Fruit fly (Drosophila melanogaster) whole organism, embryonic: ENCODE results near the gene PNKP.

Experiments
- Adf1 ChIP-seq: fragments of 200-800 bp; sonication (Bioruptor generic); IDR thresholded peaks from 2 replicates; pipeline ENCODE4 v1.3.6; 2022; ENCODE audit warnings: missing biosample characterization, missing genetic modification characterization
- Antp ChIP-seq: fragments of 200-800 bp; sonication (Bioruptor generic); optimal IDR thresholded peaks from 3 replicates; lab custom pipeline; 2016; ENCODE audit warnings: missing biosample characterization, missing genetic modification characterization
- Awh ChIP-seq: fragments of 200-800 bp; sonication (Bioruptor generic); IDR thresholded peaks from 2 replicates; pipeline ENCODE4, ENCODE4 v1.3.6; 2022; ENCODE audit warnings: missing biosample characterization, missing genetic modification characterization
- B-H2 ChIP-seq: fragments of 200-800 bp; sonication (Bioruptor generic); optimal IDR thresholded peaks from 2 replicates; lab custom pipeline; 2018; ENCODE audit warnings: missing biosample characterization, mild to moderate bottlenecking, missing genetic modification characterization
- Bgb ChIP-seq: fragments of 200-800 bp; sonication (Bioruptor generic); IDR thresholded peaks from 2 replicates; pipeline ENCODE4 v1.3.6; 2022; ENCODE audit warnings: missing biosample characterization, missing genetic modification characterization; ENCODE audit not compliant: partially characterized antibody
- CG10274 ChIP-seq: fragments of 200-800 bp; sonication (Bioruptor generic); optimal IDR thresholded peaks from 3 replicates; lab custom pipeline; 2017; ENCODE audit warnings: missing biosample characterization, mild to moderate bottlenecking, missing genetic modification characterization
- CG10321 ChIP-seq: fragments of 200-800 bp; sonication (Bioruptor generic); IDR thresholded peaks from 2 replicates; pipeline ENCODE4 v1.3.6; 2022; ENCODE audit warnings: missing biosample characterization, missing genetic modification characterization
- CG11398 ChIP-seq: fragments of 200-800 bp; sonication (Bioruptor generic); optimal IDR thresholded peaks from 2 replicates; lab custom pipeline; 2016; ENCODE audit warnings: missing biosample characterization, missing genetic modification characterization
- CG12104 ChIP-seq: fragments of 200-800 bp; sonication (Bioruptor generic); optimal IDR thresholded peaks from 3 replicates; lab custom pipeline; 2016; ENCODE audit warnings: missing biosample characterization, missing genetic modification characterization
- CG12769 ChIP-seq: fragments of 200-800 bp; sonication (Bioruptor generic); optimal IDR thresholded peaks from 2 replicates; lab custom pipeline; 2019; ENCODE audit warnings: missing biosample characterization, mild to moderate bottlenecking, missing genetic modification characterization, moderate library complexity
- CG15696 ChIP-seq: fragments of 200-800 bp; sonication (Bioruptor generic); optimal IDR thresholded peaks from 2 replicates; lab custom pipeline; 2019; ENCODE audit warnings: missing biosample characterization, mild to moderate bottlenecking, missing genetic modification characterization, moderate library complexity
- CG17568 ChIP-seq: fragments of 200-800 bp; sonication (Bioruptor generic); optimal IDR thresholded peaks from 2 replicates; lab custom pipeline; 2018; ENCODE audit warnings: missing biosample characterization, mild to moderate bottlenecking, missing genetic modification characterization, moderate library complexity
- CG1832 ChIP-seq: fragments of 200-800 bp; sonication (Bioruptor generic); optimal IDR thresholded peaks from 2 replicates; lab custom pipeline; 2017; ENCODE audit warnings: missing biosample characterization, mild to moderate bottlenecking, missing genetic modification characterization, inconsistent platforms
- CG2202 ChIP-seq: fragments of 200-800 bp; sonication (Bioruptor generic); optimal IDR thresholded peaks from 2 replicates; lab custom pipeline; 2018; ENCODE audit warnings: missing biosample characterization, mild to moderate bottlenecking, missing genetic modification characterization
- CG30431 ChIP-seq: fragments of 200-800 bp; sonication (Bioruptor generic); optimal IDR thresholded peaks from 2 replicates; lab custom pipeline; 2017; ENCODE audit warnings: missing biosample characterization, missing genetic modification characterization
- CG32767 ChIP-seq: fragments of 200-800 bp; sonication (Bioruptor generic); IDR thresholded peaks from 2 replicates; pipeline ENCODE4 v1.3.6; 2022; ENCODE audit warnings: missing biosample characterization, missing genetic modification characterization
- CG4820 ChIP-seq: fragments of 200-800 bp; sonication (Bioruptor generic); optimal IDR thresholded peaks from 3 replicates; lab custom pipeline; 2016; ENCODE audit warnings: missing biosample characterization, missing genetic modification characterization
- CG7357 ChIP-seq: fragments of 200-800 bp; sonication (Bioruptor generic); IDR thresholded peaks from 3 replicates; pipeline ENCODE4 v1.3.6; 2022; ENCODE audit warnings: missing biosample characterization, missing genetic modification characterization
- CG7987 ChIP-seq: fragments of 200-800 bp; sonication (Bioruptor generic); optimal IDR thresholded peaks from 2 replicates; lab custom pipeline; 2018; ENCODE audit warnings: missing biosample characterization, mild to moderate bottlenecking, missing genetic modification characterization, moderate library complexity
- CG8089 ChIP-seq: fragments of 200-800 bp; sonication (Bioruptor generic); optimal IDR thresholded peaks from 3 replicates; lab custom pipeline; 2016; ENCODE audit warnings: missing biosample characterization, missing genetic modification characterization
- CG8478 ChIP-seq: fragments of >200 bp; optimal IDR thresholded peaks from 2 replicates; lab custom pipeline; 2018
- CG8924 ChIP-seq: fragments of 200-800 bp; optimal IDR thresholded peaks from 3 replicates; lab custom pipeline; 2019; ENCODE audit warnings: missing biosample characterization, mild to moderate bottlenecking, missing genetic modification characterization, moderate library complexity
- Doc3 ChIP-seq: fragments of 200-800 bp; sonication (Bioruptor generic); IDR thresholded peaks from 3 replicates; pipeline ENCODE4 v1.3.6; 2022; ENCODE audit warnings: missing biosample characterization, missing genetic modification characterization; ENCODE audit not compliant: partially characterized antibody
- E2f1 ChIP-seq: fragments of 200-800 bp; sonication (Bioruptor generic); IDR thresholded peaks from 2 replicates; pipeline ENCODE4 v1.3.6; 2022; ENCODE audit warnings: missing biosample characterization, missing genetic modification characterization
- ERR ChIP-seq: fragments of 200-800 bp; sonication (Bioruptor generic); optimal IDR thresholded peaks from 2 replicates; lab custom pipeline; 2016; ENCODE audit warnings: missing biosample characterization, missing genetic modification characterization
- HLH4C ChIP-seq: fragments of 200-800 bp; sonication (Bioruptor generic); IDR thresholded peaks from 3 replicates; pipeline ENCODE4 v1.3.6; 2022; ENCODE audit warnings: missing biosample characterization, missing genetic modification characterization; ENCODE audit not compliant: partially characterized antibody
- HmgZ ChIP-seq: fragments of 200-800 bp; sonication (Bioruptor generic); optimal IDR thresholded peaks from 2 replicates; lab custom pipeline; 2018; ENCODE audit warnings: missing biosample characterization, mild to moderate bottlenecking, missing genetic modification characterization
- Mes4 ChIP-seq: fragments of 200-800 bp; sonication (Bioruptor generic); optimal IDR thresholded peaks from 2 replicates; lab custom pipeline; 2016; ENCODE audit warnings: missing biosample characterization, missing genetic modification characterization
- Myb ChIP-seq: fragments of 200-800 bp; sonication (Bioruptor generic); optimal IDR thresholded peaks from 2 replicates; lab custom pipeline; 2016; ENCODE audit warnings: missing biosample characterization, missing genetic modification characterization
- Nf-YB ChIP-seq: fragments of 200-800 bp; sonication (Bioruptor generic); optimal IDR thresholded peaks from 3 replicates; lab custom pipeline; 2019; ENCODE audit warnings: missing biosample characterization, mild to moderate bottlenecking, missing genetic modification characterization, moderate library complexity
- Oli ChIP-seq: fragments of 200-800 bp; sonication (Bioruptor generic); optimal IDR thresholded peaks from 2 replicates; lab custom pipeline; 2018; ENCODE audit warnings: missing biosample characterization, mild to moderate bottlenecking, missing genetic modification characterization, moderate library complexity
- Rfx ChIP-seq: fragments of 200-800 bp; sonication (Bioruptor generic); IDR thresholded peaks from 2 replicates; pipeline ENCODE4 v1.3.6; 2022; ENCODE audit warnings: missing biosample characterization, missing genetic modification characterization
- Six4 ChIP-seq: fragments of 200-800 bp; sonication (Bioruptor generic); optimal IDR thresholded peaks from 2 replicates; lab custom pipeline; 2016; ENCODE audit warnings: missing biosample characterization, missing genetic modification characterization
- Ssrp ChIP-seq: fragments of 200-800 bp; sonication (Bioruptor generic); optimal IDR thresholded peaks from 2 replicates; lab custom pipeline; 2018; ENCODE audit warnings: missing biosample characterization, mild to moderate bottlenecking, missing genetic modification characterization, moderate library complexity
- amos ChIP-seq: fragments of 200-800 bp; sonication (Bioruptor generic); IDR thresholded peaks from 2 replicates; pipeline ENCODE4 v1.3.6; 2022; ENCODE audit warnings: missing biosample characterization, missing genetic modification characterization; ENCODE audit not compliant: partially characterized antibody
- da ChIP-seq: fragments of 200-800 bp; sonication (Bioruptor generic); optimal IDR thresholded peaks from 2 replicates; lab custom pipeline; 2016; ENCODE audit warnings: missing biosample characterization, missing genetic modification characterization
- dan ChIP-seq: fragments of 200-800 bp; sonication (Bioruptor generic); IDR thresholded peaks from 2 replicates; pipeline ENCODE4 v1.3.6; 2022; ENCODE audit warnings: missing biosample characterization, missing genetic modification characterization
- dpn ChIP-seq, 2 experiments: fragments of 200-800 bp; sonication (Bioruptor generic); optimal IDR thresholded peaks; 3 replicates each; lab custom pipeline; 2016; ENCODE audit warnings: missing biosample characterization in 2 of 2, missing genetic modification characterization in 2 of 2
- esg ChIP-seq: fragments of 200-800 bp; sonication (Bioruptor generic); conservative IDR thresholded peaks from 2 replicates; pipeline ENCODE4 v1.3.6; 2022; ENCODE audit warnings: missing biosample characterization, missing genetic modification characterization
- fd3F ChIP-seq: fragments of 200-800 bp; sonication (Bioruptor generic); optimal IDR thresholded peaks from 2 replicates; lab custom pipeline; 2018; ENCODE audit warnings: missing biosample characterization, mild to moderate bottlenecking, missing genetic modification characterization, moderate library complexity
- grn ChIP-seq: fragments of 200-800 bp; sonication (Bioruptor generic); optimal IDR thresholded peaks from 3 replicates; lab custom pipeline; 2017; ENCODE audit warnings: missing biosample characterization, missing genetic modification characterization
- ham ChIP-seq: fragments of 200-800 bp; sonication (Bioruptor generic); IDR thresholded peaks from 2 replicates; pipeline ENCODE4 v1.3.6; 2022; ENCODE audit warnings: missing biosample characterization, missing genetic modification characterization
- kah ChIP-seq: fragments of 200-800 bp; sonication (Bioruptor generic); optimal IDR thresholded peaks from 2 replicates; lab custom pipeline; 2018; ENCODE audit warnings: missing biosample characterization, mild to moderate bottlenecking, missing genetic modification characterization
- pzg ChIP-seq: fragments of 200-800 bp; sonication (Bioruptor generic); optimal IDR thresholded peaks from 3 replicates; lab custom pipeline; 2018; ENCODE audit warnings: missing biosample characterization, mild to moderate bottlenecking, missing genetic modification characterization, moderate library complexity
- sc ChIP-seq, 3 experiments: fragments of >200 bp in 2 of 3; fragments of 200-800 bp in 1 of 3; sonication (Bioruptor generic) in 1 of 3; optimal IDR thresholded peaks; 2 replicates in 2 of 3; 3 replicates in 1 of 3; lab custom pipeline; 2017; ENCODE audit warnings: mild to moderate bottlenecking in 1 of 3, missing biosample characterization in 1 of 3, missing genetic modification characterization in 1 of 3, missing genetic modification reagents in 1 of 3
- schlank ChIP-seq: fragments of 200-800 bp; sonication (Bioruptor generic); optimal IDR thresholded peaks from 2 replicates; lab custom pipeline; 2018; ENCODE audit warnings: missing biosample characterization, mild to moderate bottlenecking, missing genetic modification characterization
- sna ChIP-seq: fragments of 200-800 bp; sonication (Bioruptor generic); IDR thresholded peaks from 2 replicates; pipeline ENCODE4 v1.3.6; 2022; ENCODE audit warnings: missing biosample characterization, missing genetic modification characterization; ENCODE audit not compliant: partially characterized antibody
- so ChIP-seq: fragments of 200-800 bp; sonication (Bioruptor generic); IDR thresholded peaks from 3 replicates; pipeline ENCODE4 v1.3.6; 2022; ENCODE audit warnings: missing biosample characterization, missing genetic modification characterization
- vvl ChIP-seq: fragments of 200-800 bp; sonication (Bioruptor generic); IDR thresholded peaks from 2 replicates; pipeline ENCODE4 v1.3.6; 2022; ENCODE audit warnings: missing biosample characterization, missing genetic modification characterization
- wek ChIP-seq: fragments of 200-800 bp; sonication (Bioruptor generic); optimal IDR thresholded peaks from 3 replicates; lab custom pipeline; 2018; ENCODE audit warnings: missing biosample characterization, mild to moderate bottlenecking, missing genetic modification characterization, moderate library complexity
- zf30C ChIP-seq: fragments of 200-800 bp; sonication (Bioruptor generic); optimal IDR thresholded peaks from 3 replicates; lab custom pipeline; 2018; ENCODE audit warnings: missing biosample characterization, mild to moderate bottlenecking, missing genetic modification characterization

PNKP gene

DNA sequence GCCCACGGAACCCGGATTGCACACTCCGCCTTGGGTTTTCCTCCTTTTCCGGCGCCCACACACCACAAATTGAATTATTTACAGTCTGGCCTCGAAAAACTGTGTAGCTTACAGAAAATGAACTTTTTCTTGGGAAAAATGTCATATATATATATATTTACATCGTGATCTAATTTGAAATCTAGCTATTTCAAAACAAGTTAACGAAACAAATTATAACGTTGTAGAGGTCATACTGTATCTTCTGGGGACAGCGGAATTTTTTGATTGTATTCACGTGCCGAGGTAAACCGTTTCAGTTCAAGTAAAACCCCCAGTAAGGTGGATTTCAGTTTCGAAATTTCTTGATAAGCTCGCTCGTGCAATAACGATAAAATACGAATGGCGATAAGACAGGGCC lies 11.1 kb upstream of the PNKP start (continued):
- TF ChIP-seq CG8478 (lab: Kevin White, UChicago) (no peak), CG10274 (no peak), vvl (peak; percentile 87), Bgb (GFP tag; lab: Robert Waterston, UW) (no peak), dan (no peak), sna (GFP tag; lab: Robert Waterston, UW) (no peak), Antp (GFP tag; lab: Kevin White, UChicago) (no peak), so (GFP tag; lab: Robert Waterston, UW) (peak; percentile 62; the same call in 1 of the 3 replicates), Doc3 (GFP tag; lab: Robert Waterston, UW) (no peak), fd3F (GFP tag; lab: Kevin White, UChicago) (peak; percentile 28), Rfx (GFP tag; lab: Robert Waterston, UW) (peak; percentile 74), CG12104 (GFP tag; lab: Kevin White, UChicago) (no peak), CG2202 (tag; lab: Kevin White, UChicago) (no peak), ham (GFP tag; lab: Robert Waterston, UW) (no peak), CG8089 (GFP tag; lab: Kevin White, UChicago) (no peak), Adf1 (GFP tag; lab: Robert Waterston, UW) (no peak; the same call in 1 of the 2 replicates), wek (GFP tag; lab: Kevin White, UChicago) (no peak), E2f1 (GFP tag; lab: Robert Waterston, UW) (peak; percentile 38; the same call in 1 of the 2 replicates), Ssrp (peak; percentile 34), CG8924 (tag; lab: Kevin White, UChicago) (peak; percentile 14), CG32767 (GFP tag; lab: Robert Waterston, UW) (0 out of 2 replicates have a peak, but pooled peaks have one; percentile 28), CG12769 (tag; lab: Kevin White, UChicago) (peak; percentile 51), amos (no peak), CG10321 (GFP tag; lab: Robert Waterston, UW) (peak; percentile 25; the same call in 1 of the 2 replicates), CG15696 (no peak), dpn (GFP tag; optimal IDR thresholded peaks at IDR 0.05; lab: Kevin White, UChicago) (peak in 1 of 2 experiments; percentile 31), schlank (tag; lab: Kevin White, UChicago) (no peak), CG1832 (GFP tag; lab: Kevin White, UChicago) (no peak), CG17568 (GFP tag; lab: Kevin White, UChicago) (peak; percentile 48), pzg (GFP tag; lab: Kevin White, UChicago) (no peak), Nf-YB (GFP tag; lab: Kevin White, UChicago) (no peak), esg (GFP tag; lab: Robert Waterston, UW) (0 out of 2 replicates have a peak, but pooled peaks have one; percentile 25), kah (GFP tag; lab: Kevin White, UChicago) (no peak), Oli (tag; lab: Kevin White, UChicago) (peak; percentile 52), CG4820 (GFP tag; lab: Kevin White, UChicago) (peak; percentile 35), CG7357 (GFP tag; lab: Robert Waterston, UW) (no peak), HmgZ (tag; lab: Kevin White, UChicago) (peak; percentile 11), ERR (GFP tag; lab: Kevin White, UChicago) (no peak), sc (optimal IDR thresholded peaks at IDR 0.05; lab: Kevin White, UChicago) (no peak), sc (GFP tag; optimal IDR thresholded peaks at IDR 0.05; lab: Kevin White, UChicago) (no peak), Six4 (GFP tag; lab: Kevin White, UChicago) (no peak), Myb (GFP tag; lab: Kevin White, UChicago) (no peak), CG30431 (GFP tag; lab: Kevin White, UChicago) (no peak), HLH4C (GFP tag; lab: Robert Waterston, UW) (no peak), B-H2 (GFP tag; lab: Kevin White, UChicago) (no peak), Mes4 (GFP tag; lab: Kevin White, UChicago) (no peak), zf30C (GFP tag; lab: Kevin White, UChicago) (no peak), Awh (peak; percentile 74), da (GFP tag; lab: Kevin White, UChicago) (no peak), CG11398 (GFP tag; lab: Kevin White, UChicago) (no peak), CG7987 (GFP tag; lab: Kevin White, UChicago) (no peak), grn (GFP tag; lab: Kevin White, UChicago) (no peak)
